Worm (Caenorhabditis elegans) whole organism, early embryonic: ENCODE results near the gene unc-7.

Source experiments
- F13C5.2 ChIP-seq: sonication (generic microtip); optimal IDR thresholded peaks from 2 replicates; lab custom pipeline; 2017; ENCODE audit warnings: mild to moderate bottlenecking, missing genetic modification characterization, inconsistent platforms, missing compliant biosample characterization
- ama-1 ChIP-seq: fragments of 150-350 bp; optimal IDR thresholded peaks from 2 replicates; lab custom pipeline; 2014
- ceh-13 ChIP-seq: fragments of 200-800 bp; sonication (Bioruptor generic); optimal IDR thresholded peaks from 2 replicates; lab custom pipeline; 2018; ENCODE audit warnings: mild to moderate bottlenecking, missing genetic modification characterization, missing compliant biosample characterization
- ceh-36 ChIP-seq: sonication (generic microtip); optimal IDR thresholded peaks from 2 replicates; lab custom pipeline; 2016; ENCODE audit warnings: missing genetic modification characterization, inconsistent platforms, missing compliant biosample characterization
- flt-1 ChIP-seq: fragments of 200-800 bp; sonication (Bioruptor generic); IDR thresholded peaks from 2 replicates; pipeline ENCODE4 v1.3.6; 2022; ENCODE audit warnings: missing genetic modification characterization, missing compliant biosample characterization
- hmbx-1 ChIP-seq: sonication (generic microtip); optimal IDR thresholded peaks from 2 replicates; lab custom pipeline; 2016; ENCODE audit warnings: mild to moderate bottlenecking, missing genetic modification characterization, missing compliant biosample characterization
- scrt-1 ChIP-seq: fragments of 200-800 bp; sonication (Bioruptor generic); IDR thresholded peaks from 2 replicates; pipeline ENCODE4 v1.3.6; 2022; ENCODE audit warnings: missing genetic modification characterization, missing compliant biosample characterization
- sea-1 ChIP-seq: fragments of 200-800 bp; sonication (Bioruptor generic); conservative IDR thresholded peaks from 2 replicates; pipeline ENCODE4 v1.3.6; 2022; ENCODE audit warnings: missing genetic modification characterization, missing compliant biosample characterization
- tbx-11 ChIP-seq: fragments of 200-800 bp; sonication (Bioruptor generic); IDR thresholded peaks from 2 replicates; pipeline ENCODE4 v1.3.6; 2022; ENCODE audit warnings: missing genetic modification characterization, missing compliant biosample characterization
- tra-4 ChIP-seq: sonication (generic microtip); optimal IDR thresholded peaks from 2 replicates; lab custom pipeline; 2017; ENCODE audit warnings: missing genetic modification characterization, missing compliant biosample characterization

DNA sequence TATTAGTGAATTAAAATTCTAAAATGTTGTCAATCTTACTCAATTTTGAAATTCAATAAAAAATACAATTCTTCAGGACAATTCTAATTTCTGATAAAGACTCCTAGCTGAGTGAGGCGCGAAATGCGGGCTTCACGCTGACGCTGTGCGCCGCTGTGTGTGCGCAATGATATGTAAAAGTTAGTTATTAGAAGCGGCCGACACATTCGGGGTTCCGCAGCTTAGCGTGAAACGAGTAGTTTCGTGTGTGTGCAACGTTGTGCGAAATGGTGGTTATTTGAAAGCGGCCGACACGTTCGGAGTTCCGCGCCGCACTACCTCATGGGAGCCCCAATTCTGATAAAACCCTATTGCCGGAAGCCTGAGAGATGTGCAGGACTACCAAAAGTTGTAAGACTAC, 72.4 kb downstream of the unc-7 start:
- TF ChIP-seq tbx-11 (GFP tag; lab: Robert Waterston, UW) (no peak), tra-4 (tag; lab: Kevin White, UChicago) (no peak), ama-1 (lab: Kevin White, UChicago) (no peak), hmbx-1 (tag; lab: Kevin White, UChicago) (no peak), sea-1 (GFP tag; lab: Robert Waterston, UW) (no peak), F13C5.2 (tag; lab: Kevin White, UChicago) (no peak), ceh-13 (no peak), ceh-36 (tag; lab: Kevin White, UChicago) (no peak), scrt-1 (GFP tag; lab: Robert Waterston, UW) (no peak), flt-1 (GFP tag; lab: Robert Waterston, UW) (no peak)
